Worm (Caenorhabditis elegans): Measurements from ENCODE around the gene Y38A10A.11.

DNA sequence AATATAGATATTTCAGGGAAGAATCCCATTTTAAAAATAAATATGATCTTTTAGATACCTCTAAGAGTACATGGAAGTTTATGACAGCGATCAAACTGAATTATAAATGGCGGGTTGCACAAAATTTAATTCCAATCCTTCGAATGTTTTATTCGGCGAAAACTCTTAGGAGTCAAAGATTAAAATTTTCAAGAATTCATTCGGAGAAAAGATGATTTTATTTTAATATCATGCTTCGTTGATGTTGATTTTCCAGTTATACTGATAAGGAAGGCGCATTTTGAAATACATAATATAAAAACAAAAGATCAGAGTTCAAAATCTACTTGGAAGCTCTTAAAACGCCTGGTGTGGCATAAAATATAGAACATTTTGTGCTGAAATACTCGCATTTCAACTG is 36.2 kb downstream of the Y38A10A.11 start, which contains the start of gene srh-10:
- TF ChIP-seq ZK546.5 (tag; optimal IDR thresholded peaks at IDR 0.05), result no peak
- no peak for TF ChIP-seq unc-39 (tag; optimal IDR thresholded peaks at IDR 0.05)
- no peak for TF ChIP-seq lin-39 (tag; optimal IDR thresholded peaks at IDR 0.05)
- no peak for TF ChIP-seq nhr-237 (tag; optimal IDR thresholded peaks at IDR 0.05)
